Worm (Caenorhabditis elegans) whole organism, midembryonic: ENCODE measurements around the gene fbxb-78.

Experiments
- T22C8.4 ChIP-seq: fragments of 200-800 bp; sonication (Bioruptor generic); IDR thresholded peaks from 2 replicates; pipeline ENCODE4 v1.3.6; 2022; ENCODE audit warnings: missing genetic modification characterization, missing compliant biosample characterization
- flt-1 ChIP-seq: fragments of 200-800 bp; sonication (Bioruptor generic); IDR thresholded peaks from 2 replicates; pipeline ENCODE4 v1.3.6; 2022; ENCODE audit warnings: missing genetic modification characterization, missing compliant biosample characterization

DNA sequence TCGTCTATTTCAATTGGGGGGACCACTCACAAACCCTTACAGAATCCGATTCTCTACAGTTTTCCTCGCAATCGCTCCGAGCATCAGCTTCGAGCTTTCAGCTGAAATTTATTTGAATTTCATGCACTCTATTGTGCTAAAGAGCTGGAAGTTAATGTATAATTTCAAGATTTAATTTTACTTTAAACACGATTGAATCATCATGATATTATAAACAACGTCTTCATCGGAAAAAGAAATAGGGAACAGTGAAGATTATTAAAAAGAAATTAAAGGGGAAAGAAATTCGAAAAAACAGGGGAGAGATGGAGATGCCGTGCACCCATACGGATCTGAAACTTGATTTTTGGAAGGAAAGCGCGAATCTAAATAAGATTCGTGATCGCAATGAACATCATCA is 6.8 kb downstream of the fbxb-78 start, which contains the start of gene hoe-1:
- TF ChIP-seq flt-1 (GFP tag; lab: Robert Waterston, UW) (no peak), T22C8.4 (no peak)
